Worm (Caenorhabditis elegans) whole organism, late embryonic: ENCODE data around the gene F01D4.8.

Experiments used
- C38D4.7 ChIP-seq: fragments of 200-800 bp; sonication (Bioruptor generic); optimal IDR thresholded peaks from 2 replicates; lab custom pipeline; 2018; ENCODE audit warnings: mild to moderate bottlenecking, missing genetic modification characterization, moderate library complexity, missing compliant biosample characterization
- F13H6.1 ChIP-seq: sonication (generic microtip); optimal IDR thresholded peaks from 2 replicates; lab custom pipeline; 2016; ENCODE audit warnings: missing genetic modification characterization, missing compliant biosample characterization
- K02D7.2 ChIP-seq: sonication (generic microtip); optimal IDR thresholded peaks from 2 replicates; lab custom pipeline; 2017; ENCODE audit warnings: mild to moderate bottlenecking, missing genetic modification characterization, missing compliant biosample characterization
- K09A11.1 ChIP-seq: sonication (generic microtip); optimal IDR thresholded peaks from 2 replicates; lab custom pipeline; 2017; ENCODE audit warnings: antibody characterized with exemption, mild to moderate bottlenecking, missing genetic modification characterization, missing compliant biosample characterization; ENCODE audit not compliant: insufficient read depth
- Y22D7AL.16 ChIP-seq: sonication (generic microtip); optimal IDR thresholded peaks from 2 replicates; lab custom pipeline; 2016; ENCODE audit warnings: missing genetic modification characterization, missing compliant biosample characterization
- ceh-14 ChIP-seq: sonication (generic microtip); optimal IDR thresholded peaks from 2 replicates; lab custom pipeline; 2016; ENCODE audit warnings: missing genotype, missing genetic modification characterization, missing compliant biosample characterization
- ceh-18 ChIP-seq: sonication (generic microtip); optimal IDR thresholded peaks from 2 replicates; lab custom pipeline; 2016; ENCODE audit warnings: missing genetic modification characterization, missing compliant biosample characterization
- ceh-19 ChIP-seq: fragments of 200-800 bp; sonication (Bioruptor generic); optimal IDR thresholded peaks from 2 replicates; lab custom pipeline; 2018; ENCODE audit warnings: mild to moderate bottlenecking, missing genetic modification characterization, missing compliant biosample characterization
- ceh-2 ChIP-seq: sonication (generic microtip); optimal IDR thresholded peaks from 2 replicates; lab custom pipeline; 2016; ENCODE audit warnings: missing genotype, missing genetic modification characterization, missing compliant biosample characterization
- ceh-22 ChIP-seq: sonication (generic microtip); optimal IDR thresholded peaks from 2 replicates; lab custom pipeline; 2017; ENCODE audit warnings: missing biosample characterization, missing genetic modification characterization
- ceh-24 ChIP-seq: sonication (generic microtip); optimal IDR thresholded peaks from 2 replicates; lab custom pipeline; 2016; ENCODE audit warnings: mild to moderate bottlenecking, missing genetic modification characterization, missing compliant biosample characterization
- ceh-31 ChIP-seq: sonication (generic microtip); optimal IDR thresholded peaks from 2 replicates; lab custom pipeline; 2016; ENCODE audit warnings: missing genetic modification characterization, missing compliant biosample characterization
- ceh-34 ChIP-seq: sonication (generic microtip); optimal IDR thresholded peaks from 2 replicates; lab custom pipeline; 2016; ENCODE audit warnings: mild to moderate bottlenecking, missing genetic modification characterization, missing compliant biosample characterization
- ceh-45 ChIP-seq: fragments of 200-800 bp; sonication (Bioruptor generic); IDR thresholded peaks from 2 replicates; pipeline ENCODE4 v1.3.6; 2022; ENCODE audit warnings: missing genetic modification reagents, missing genetic modification characterization, missing compliant biosample characterization
- ceh-48 ChIP-seq: sonication (generic microtip); optimal IDR thresholded peaks from 2 replicates; lab custom pipeline; 2016; ENCODE audit warnings: missing genetic modification characterization, inconsistent platforms, missing compliant biosample characterization
- ceh-9 ChIP-seq: sonication (generic microtip); optimal IDR thresholded peaks from 2 replicates; lab custom pipeline; 2016; ENCODE audit warnings: mild to moderate bottlenecking, missing genetic modification characterization, inconsistent platforms, missing compliant biosample characterization
- che-1 ChIP-seq: sonication (generic microtip); optimal IDR thresholded peaks from 2 replicates; lab custom pipeline; 2016; ENCODE audit warnings: mild to moderate bottlenecking, missing genetic modification characterization, missing compliant biosample characterization
- elt-2 ChIP-seq: sonication (generic microtip); optimal IDR thresholded peaks from 2 replicates; lab custom pipeline; 2016; ENCODE audit warnings: missing genetic modification reagents, missing genetic modification characterization, missing compliant biosample characterization
- elt-4 ChIP-seq: sonication (generic microtip); optimal IDR thresholded peaks from 2 replicates; lab custom pipeline; 2016; ENCODE audit warnings: missing genetic modification characterization, missing compliant biosample characterization
- ets-4 ChIP-seq: sonication (generic microtip); optimal IDR thresholded peaks from 2 replicates; lab custom pipeline; 2016; ENCODE audit warnings: missing genetic modification characterization, missing compliant biosample characterization
- fax-1 ChIP-seq: sonication (generic microtip); optimal IDR thresholded peaks from 2 replicates; lab custom pipeline; 2016; ENCODE audit warnings: missing genotype, missing genetic modification characterization, missing compliant biosample characterization
- fkh-10 ChIP-seq: fragments of 150-350 bp; optimal IDR thresholded peaks from 2 replicates; lab custom pipeline; 2014; ENCODE audit warnings: missing biosample characterization, missing genetic modification reagents, missing genetic modification characterization
- gmeb-2 ChIP-seq: sonication (generic microtip); optimal IDR thresholded peaks from 2 replicates; lab custom pipeline; 2016; ENCODE audit warnings: missing genetic modification characterization, inconsistent platforms, missing compliant biosample characterization
- hlh-30 ChIP-seq: sonication (generic microtip); optimal IDR thresholded peaks from 2 replicates; lab custom pipeline; 2017; ENCODE audit warnings: antibody characterized with exemption, missing genetic modification characterization, missing compliant biosample characterization; ENCODE audit not compliant: insufficient read depth
- lin-11 ChIP-seq: fragments of 200-800 bp; sonication (Bioruptor generic); optimal IDR thresholded peaks from 2 replicates; lab custom pipeline; 2018; ENCODE audit warnings: mild to moderate bottlenecking, missing genetic modification characterization, missing compliant biosample characterization
- madf-2 ChIP-seq: sonication (generic microtip); optimal IDR thresholded peaks from 2 replicates; lab custom pipeline; 2017; ENCODE audit warnings: missing genetic modification characterization, missing compliant biosample characterization
- mec-3 ChIP-seq: sonication (generic microtip); optimal IDR thresholded peaks from 2 replicates; lab custom pipeline; 2016; ENCODE audit warnings: borderline replicate concordance, missing genetic modification characterization, missing compliant biosample characterization
- nfya-1 ChIP-seq: sonication (generic microtip); optimal IDR thresholded peaks from 2 replicates; lab custom pipeline; 2017; ENCODE audit warnings: missing genetic modification characterization, mild to moderate bottlenecking, missing compliant biosample characterization, antibody characterized with exemption, moderate library complexity
- nhr-11 ChIP-seq: fragments of 150-350 bp; optimal IDR thresholded peaks from 2 replicates; lab custom pipeline; 2014; ENCODE audit warnings: missing biosample characterization, missing genetic modification characterization
- nhr-232 ChIP-seq: sonication (generic microtip); optimal IDR thresholded peaks from 2 replicates; lab custom pipeline; 2016; ENCODE audit warnings: missing genetic modification characterization, missing compliant biosample characterization
- npax-4 ChIP-seq: sonication (generic microtip); optimal IDR thresholded peaks from 2 replicates; lab custom pipeline; 2016; ENCODE audit warnings: missing genetic modification characterization, missing compliant biosample characterization
- odd-2 ChIP-seq: sonication (generic microtip); optimal IDR thresholded peaks from 2 replicates; lab custom pipeline; 2017; ENCODE audit warnings: antibody characterized with exemption, mild to moderate bottlenecking, missing genetic modification characterization, missing compliant biosample characterization
- pat-9 ChIP-seq: fragments of 200-800 bp; sonication (Bioruptor generic); optimal IDR thresholded peaks from 2 replicates; lab custom pipeline; 2018; ENCODE audit warnings: mild to moderate bottlenecking, missing genetic modification characterization, moderate library complexity, missing compliant biosample characterization
- pha-2 ChIP-seq: sonication (generic microtip); optimal IDR thresholded peaks from 2 replicates; lab custom pipeline; 2017; ENCODE audit warnings: mild to moderate bottlenecking, missing genetic modification characterization, missing compliant biosample characterization
- pha-4 ChIP-seq: fragments of 150-350 bp; optimal IDR thresholded peaks from 2 replicates; lab custom pipeline; 2018; ENCODE audit warnings: missing biosample characterization, missing genetic modification reagents, missing genetic modification characterization
- ref-2 ChIP-seq: sonication (generic microtip); optimal IDR thresholded peaks from 2 replicates; lab custom pipeline; 2016; ENCODE audit warnings: missing genetic modification characterization, missing compliant biosample characterization
- rnt-1 ChIP-seq: sonication (generic microtip); optimal IDR thresholded peaks from 2 replicates; lab custom pipeline; 2016; ENCODE audit warnings: missing genetic modification characterization, missing compliant biosample characterization
- syd-9 ChIP-seq: sonication (generic microtip); optimal IDR thresholded peaks from 2 replicates; lab custom pipeline; 2016; ENCODE audit warnings: mild to moderate bottlenecking, missing genetic modification characterization, moderate library complexity, missing compliant biosample characterization
- tbx-7 ChIP-seq: sonication (generic microtip); optimal IDR thresholded peaks from 2 replicates; lab custom pipeline; 2016; ENCODE audit warnings: missing genotype, missing genetic modification characterization, missing compliant biosample characterization
- unc-3 ChIP-seq, 2 experiments: fragments of 200-800 bp in 1 of 2; sonication (Bioruptor generic) in 1 of 2; sonication (generic microtip) in 1 of 2; conservative IDR thresholded peaks in 1 of 2; optimal IDR thresholded peaks in 1 of 2; 2 replicates each; pipeline versions ENCODE4 v1.3.6 to Lab custom; 2016 to 2022; ENCODE audit warnings: missing compliant biosample characterization in 2 of 2, missing genetic modification characterization in 2 of 2, missing genetic modification reagents in 1 of 2
- unc-55 ChIP-seq: sonication (generic microtip); optimal IDR thresholded peaks from 2 replicates; lab custom pipeline; 2017; ENCODE audit warnings: missing biosample characterization, missing genetic modification reagents, missing genetic modification characterization

Gene F01D4.8

ce11 chrIV:10438901-10439300 is 14.0 kb downstream of the F01D4.8 start, which contains the start of gene F13B12.3:
TSS of gene F13B12.3 (plus strand) at chrIV:10439123.
- peak; percentile 38 for TF ChIP-seq elt-2 (tag; lab: Kevin White, UChicago)
- TF ChIP-seq ceh-45 (GFP tag; lab: Robert Waterston, UW) = no peak

- TF ChIP-seq unc-3 (GFP tag; conservative IDR thresholded peaks at IDR 0.05; lab: Robert Waterston, UW) (no peak), unc-3 (tag; optimal IDR thresholded peaks at IDR 0.05; lab: Kevin White, UChicago) (no peak), ceh-22 (no peak), ets-4 (tag; lab: Kevin White, UChicago) (no peak), pat-9 (no peak), ceh-2 (tag; lab: Kevin White, UChicago) (no peak), fax-1 (tag; lab: Kevin White, UChicago) (no peak), ceh-48 (tag; lab: Kevin White, UChicago) (no peak), pha-2 (tag; lab: Kevin White, UChicago) (no peak), odd-2 (tag; lab: Kevin White, UChicago) (no peak), fkh-10 (GFP tag; lab: Kevin White, UChicago) (no peak), mec-3 (tag; lab: Kevin White, UChicago) (no peak), lin-11 (tag; lab: Kevin White, UChicago) (no peak), gmeb-2 (no peak), npax-4 (tag; lab: Kevin White, UChicago) (no peak), che-1 (tag; lab: Kevin White, UChicago) (no peak), Y22D7AL.16 (no peak), ceh-18 (no peak)
These were observed 15.8 kb downstream of the F01D4.8 start for ce11 chrIV:10437114-10437513.

- TF ChIP-seq ceh-19 (GFP tag; lab: Kevin White, UChicago) = no peak
- TF ChIP-seq nhr-11 (tag; lab: Kevin White, UChicago) = no peak
- no peak for TF ChIP-seq hlh-30 (tag; lab: Kevin White, UChicago)
- no peak for TF ChIP-seq unc-3 (GFP tag; conservative IDR thresholded peaks at IDR 0.05; lab: Robert Waterston, UW)
- TF ChIP-seq unc-3 (tag; optimal IDR thresholded peaks at IDR 0.05; lab: Kevin White, UChicago) = no peak
- no peak for TF ChIP-seq unc-55 (GFP tag; lab: Kevin White, UChicago)
- no peak for TF ChIP-seq F13H6.1 (tag; lab: Kevin White, UChicago)
- TF ChIP-seq nfya-1 (tag; lab: Kevin White, UChicago) = no peak
- no peak for TF ChIP-seq ceh-22
- TF ChIP-seq C38D4.7 (GFP tag; lab: Kevin White, UChicago) = no peak
- no peak for TF ChIP-seq che-1 (tag; lab: Kevin White, UChicago)
- TF ChIP-seq ceh-24 (tag; lab: Kevin White, UChicago) = no peak
These were observed 16.5 kb downstream of the F01D4.8 start, which contains the start of gene ins-1 for ce11 chrIV:10436401-10436800. TSS of gene ins-1 (plus strand) at chrIV:10436701.

- TF ChIP-seq ceh-34 (no peak), ceh-45 (GFP tag; lab: Robert Waterston, UW) (no peak), fax-1 (tag; lab: Kevin White, UChicago) (no peak), nhr-11 (tag; lab: Kevin White, UChicago) (no peak), ceh-31 (tag; lab: Kevin White, UChicago) (no peak), unc-55 (GFP tag; lab: Kevin White, UChicago) (no peak)
These were observed 22.4 kb downstream of the F01D4.8 start for ce11 chrIV:10430507-10430906.

- TF ChIP-seq elt-4 (tag; lab: Kevin White, UChicago) = no peak
- TF ChIP-seq Y22D7AL.16 = no peak
- no peak for TF ChIP-seq K09A11.1
- TF ChIP-seq rnt-1 = no peak
- TF ChIP-seq syd-9 (tag; lab: Kevin White, UChicago) = no peak
- no peak for TF ChIP-seq pha-4 (tag; lab: Kevin White, UChicago)
- TF ChIP-seq ref-2 (tag; lab: Kevin White, UChicago) = no peak
- TF ChIP-seq fax-1 (tag; lab: Kevin White, UChicago) = no peak
- TF ChIP-seq madf-2 = no peak
- TF ChIP-seq ceh-2 (tag; lab: Kevin White, UChicago) = no peak
- no peak for TF ChIP-seq tbx-7 (tag; lab: Kevin White, UChicago)
- TF ChIP-seq ceh-9 (tag; lab: Kevin White, UChicago) = no peak
- TF ChIP-seq nhr-232 (tag; lab: Kevin White, UChicago) = no peak
- TF ChIP-seq pat-9 = no peak
- no peak for TF ChIP-seq ceh-24 (tag; lab: Kevin White, UChicago)
- TF ChIP-seq ceh-14 (tag; lab: Kevin White, UChicago) = no peak
- TF ChIP-seq K02D7.2 (tag; lab: Kevin White, UChicago) = no peak
- TF ChIP-seq ceh-34 = no peak
These were observed 23.8 kb downstream of the F01D4.8 start, which contains the start of gene F13B12.2 for ce11 chrIV:10429129-10429528. TSS of gene F13B12.2 (minus strand) at chrIV:10429130.
